Worm (Caenorhabditis elegans) whole organism, midembryonic: Measurements from ENCODE around the gene twk-7.

ENCODE experiments used
- klf-2 ChIP-seq: fragments of 200-800 bp; sonication (Bioruptor generic); conservative IDR thresholded peaks from 2 replicates; pipeline ENCODE4 v1.3.6; 2022; ENCODE audit warnings: missing genetic modification reagents, missing genetic modification characterization, missing compliant biosample characterization
- ztf-23 ChIP-seq: fragments of 200-800 bp; sonication (Bioruptor generic); IDR thresholded peaks from 2 replicates; pipeline ENCODE4 v1.3.6; 2022; ENCODE audit warnings: missing genetic modification reagents, missing genetic modification characterization, missing compliant biosample characterization
- ztf-29 ChIP-seq: fragments of 200-800 bp; sonication (Bioruptor generic); IDR thresholded peaks from 2 replicates; pipeline ENCODE4 v1.3.6; 2022; ENCODE audit warnings: missing genetic modification reagents, missing genetic modification characterization, missing compliant biosample characterization

ce11 chrIII:8602148-8602547 lies 41.4 kb downstream of the twk-7 start:
- no peak for TF ChIP-seq ztf-29 (GFP tag; lab: Robert Waterston, UW)
- no peak for TF ChIP-seq ztf-23
- no peak for TF ChIP-seq klf-2 (GFP tag; lab: Robert Waterston, UW)
